Fruit fly (Drosophila melanogaster): ENCODE measurements around the gene Spase22-23.

Spase22-23 gene

dm6 chr3R:24264414-24265363 lies 34.9 kb upstream of the Spase22-23 start:
- no peak for TF ChIP-seq noc (tag; optimal IDR thresholded peaks at IDR 0.05)

dm6 chr3R:24263588-24264413 lies 34.0 kb upstream of the Spase22-23 start:
- no peak for TF ChIP-seq noc (tag; optimal IDR thresholded peaks at IDR 0.05)

DNA sequence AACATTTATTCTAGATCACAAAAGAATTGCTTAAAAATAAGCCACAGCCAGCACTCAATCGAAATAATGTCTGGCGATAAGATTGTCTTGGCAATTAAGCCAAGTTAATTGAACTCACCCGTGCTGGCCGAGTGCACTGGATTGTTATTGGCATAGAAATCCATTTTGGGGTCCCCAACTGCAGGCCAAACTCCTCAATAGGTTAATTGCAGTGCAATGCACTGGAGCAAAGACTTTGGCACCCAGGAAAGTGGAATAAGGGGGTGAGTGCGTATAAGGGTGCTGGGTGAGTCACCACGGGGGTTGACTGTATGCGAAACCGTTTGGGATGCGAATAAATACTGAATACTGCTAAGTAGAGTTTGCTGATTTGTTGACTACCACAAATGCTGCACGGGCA lies 33.1 kb upstream of the Spase22-23 start:
- no peak for TF ChIP-seq noc (tag; optimal IDR thresholded peaks at IDR 0.05)

- no peak for TF ChIP-seq noc (tag; optimal IDR thresholded peaks at IDR 0.05)
Measured at dm6 chr3R:24261380-24262021, 31.7 kb upstream of the Spase22-23 start.

- TF ChIP-seq noc (tag; optimal IDR thresholded peaks at IDR 0.05) = no peak
Measured at dm6 chr3R:24260411-24260810, 30.6 kb upstream of the Spase22-23 start.

DNA sequence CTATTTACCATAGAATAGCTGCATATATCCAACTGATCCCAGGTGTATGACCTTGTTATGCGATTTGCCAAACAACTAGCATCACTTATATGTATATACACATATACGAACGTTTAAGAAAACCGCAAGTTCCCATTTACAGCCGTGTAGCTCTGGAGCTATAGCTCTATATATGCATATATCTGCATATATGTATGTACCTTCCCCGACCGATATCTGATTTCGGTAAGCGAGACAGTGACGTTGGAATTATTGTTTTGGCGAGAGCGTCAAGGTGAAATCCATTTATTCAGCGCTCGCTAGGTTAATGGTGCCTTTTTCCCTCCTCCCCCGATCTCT lies 30.2 kb upstream of the Spase22-23 start:
- peak; percentile 20 for TF ChIP-seq noc (tag; optimal IDR thresholded peaks at IDR 0.05)

DNA sequence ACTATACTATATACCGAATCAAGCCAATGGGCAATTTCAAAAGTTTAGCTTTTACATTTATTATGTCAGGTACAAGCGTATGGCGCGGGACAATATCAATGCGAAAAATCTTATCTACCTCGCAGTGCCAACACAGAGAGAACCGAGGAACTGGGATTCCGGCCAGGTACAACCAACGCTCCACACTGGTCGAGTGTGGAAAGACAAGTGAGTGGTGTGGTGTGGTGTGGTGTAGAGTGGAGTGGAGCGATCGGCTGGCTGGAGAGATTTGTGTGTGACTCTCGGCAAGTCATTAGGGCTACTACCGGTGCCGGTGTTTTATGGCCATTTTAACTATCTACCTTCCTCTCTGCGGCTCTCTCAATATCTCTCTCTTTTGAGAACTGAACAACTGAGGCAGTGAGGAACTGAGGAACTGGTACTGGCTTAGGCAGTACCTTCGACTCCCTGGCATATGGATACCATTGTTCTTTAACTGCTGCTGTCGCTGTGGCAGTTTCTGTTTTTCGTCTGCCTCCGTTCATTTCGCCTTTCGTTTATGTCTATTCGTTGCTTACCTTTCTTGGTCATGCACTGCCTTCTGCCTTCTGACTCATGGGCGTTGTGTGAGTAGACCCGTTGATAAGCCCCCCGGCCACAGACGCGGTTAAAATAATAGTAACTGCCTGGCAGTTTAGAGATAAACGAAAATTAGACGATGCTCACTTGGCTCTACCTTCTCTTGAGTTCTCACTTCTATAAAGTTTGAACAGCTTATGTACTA lies 29.6 kb upstream of the Spase22-23 start:
- peak; percentile 98 for TF ChIP-seq noc (tag; optimal IDR thresholded peaks at IDR 0.05)

DNA sequence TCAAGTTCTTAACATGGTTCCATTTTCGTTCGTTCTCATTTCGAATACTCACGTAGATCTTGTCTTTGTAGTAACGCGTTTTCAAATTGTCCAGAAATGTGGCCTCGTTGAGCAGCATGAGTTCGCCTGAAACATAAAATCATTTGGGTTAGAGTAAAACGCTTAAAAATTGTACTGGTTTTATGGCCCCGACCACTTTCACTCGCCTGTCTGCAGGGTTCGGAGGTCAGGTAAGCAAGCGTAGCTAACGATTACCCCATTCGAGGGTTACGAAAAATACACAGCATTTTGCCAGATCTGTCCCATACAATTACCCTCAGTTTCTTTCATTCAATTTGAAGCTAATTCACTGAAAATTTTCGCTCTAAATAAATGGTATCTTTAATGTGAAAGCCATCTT lies 28.5 kb upstream of the Spase22-23 start:
- TF ChIP-seq noc (tag; optimal IDR thresholded peaks at IDR 0.05) = no peak

dm6 chr3R:24252494-24252893 lies 22.7 kb upstream of the Spase22-23 start, which contains the start of gene beta-PheRS:
Gene beta-PheRS (minus strand): TSS chr3R:24252679.
- TF ChIP-seq noc (tag; optimal IDR thresholded peaks at IDR 0.05) = no peak

dm6 chr3R:24234721-24235120 lies 4.9 kb upstream of the Spase22-23 start:
- TF ChIP-seq noc (tag; optimal IDR thresholded peaks at IDR 0.05) = no peak

DNA sequence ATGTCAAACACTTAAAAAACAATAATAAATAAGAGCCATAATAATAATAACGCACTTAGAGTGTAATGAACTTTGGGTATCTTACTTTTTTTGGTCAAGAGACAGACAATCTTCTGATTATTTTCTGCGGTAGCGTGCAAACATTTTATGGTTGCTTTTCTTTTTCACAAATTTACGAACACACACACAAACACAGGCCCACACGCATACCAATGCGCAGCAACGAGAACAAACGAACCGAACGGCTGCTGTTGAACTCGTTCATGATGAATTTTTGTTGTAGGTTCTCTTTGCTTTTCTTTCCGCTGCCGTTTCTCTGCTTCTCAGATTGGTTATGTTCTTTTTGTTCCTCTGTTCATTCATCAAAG lies 4.3 kb upstream of the Spase22-23 start:
- TF ChIP-seq noc (tag; optimal IDR thresholded peaks at IDR 0.05) = no peak

- TF ChIP-seq noc (tag; optimal IDR thresholded peaks at IDR 0.05) = peak; percentile 52
Measured at dm6 chr3R:24233366-24234161, 3.7 kb upstream of the Spase22-23 start.

dm6 chr3R:24231914-24232313 lies 2.1 kb upstream of the Spase22-23 start:
- no peak for TF ChIP-seq noc (tag; optimal IDR thresholded peaks at IDR 0.05)

- no peak for TF ChIP-seq noc (tag; optimal IDR thresholded peaks at IDR 0.05)
Measured at dm6 chr3R:24231206-24231502, 1.3 kb upstream of the Spase22-23 start.

Data from whole organism, larva.